Fruit fly (Drosophila melanogaster): ENCODE results near the gene CG6999.
A peak's percentile ranks its signal among the peaks of the same experiment; 100 is the strongest.

The CG6999 gene

DNA sequence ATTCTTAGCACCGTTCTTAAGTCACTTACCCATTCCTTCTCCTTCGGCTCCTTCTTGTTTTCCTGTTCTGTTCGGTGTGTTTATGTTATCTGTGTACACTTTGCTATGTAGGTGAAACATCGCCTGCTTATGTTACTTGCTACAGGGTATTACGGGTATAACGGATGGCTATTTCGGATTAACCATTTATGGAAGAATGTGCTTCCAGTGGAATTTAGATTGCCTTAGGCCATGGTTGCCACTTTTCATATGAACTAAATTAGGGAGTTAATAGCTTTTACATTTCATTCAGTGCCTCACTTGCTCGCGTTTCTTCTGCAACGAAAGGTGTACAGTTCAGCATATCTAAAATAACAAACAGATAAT lies 39.8 kb upstream of the CG6999 start (continued):
- TF ChIP-seq fd96Cb (tag; optimal IDR thresholded peaks at IDR 0.05) = peak; percentile 34
- no peak for TF ChIP-seq CG12104 (GFP tag; optimal IDR thresholded peaks at IDR 0.05)
- peak; percentile 70 for TF ChIP-seq CG1603 (tag; optimal IDR thresholded peaks at IDR 0.05)
- no peak for TF ChIP-seq Asciz (GFP tag; optimal IDR thresholded peaks at IDR 0.05)
- TF ChIP-seq CG17359 (tag; optimal IDR thresholded peaks at IDR 0.05) = peak; percentile 25
- peak; percentile 48 for TF ChIP-seq CG6254 (GFP tag; optimal IDR thresholded peaks at IDR 0.05)
- TF ChIP-seq CG12391 (tag; optimal IDR thresholded peaks at IDR 0.05) = peak; percentile 34
- TF ChIP-seq CG15601 (tag; optimal IDR thresholded peaks at IDR 0.05) = no peak
- TF ChIP-seq CG10979 (tag; optimal IDR thresholded peaks at IDR 0.05) = peak; percentile 14
- TF ChIP-seq CG4820 (GFP tag; optimal IDR thresholded peaks at IDR 0.05) = no peak
- TF ChIP-seq CG18599 (GFP tag; optimal IDR thresholded peaks at IDR 0.05) = no peak
- TF ChIP-seq Xbp1 (GFP tag; optimal IDR thresholded peaks at IDR 0.05) = peak; percentile 37
- TF ChIP-seq Gsc (GFP tag; IDR thresholded peaks at IDR 0.05) = no peak
- peak in 1 of 2 experiments; percentile 7 for TF ChIP-seq chif (GFP tag; optimal IDR thresholded peaks at IDR 0.05)
- TF ChIP-seq az2 (GFP tag; optimal IDR thresholded peaks at IDR 0.05) = peak; percentile 17
- TF ChIP-seq wdn (GFP tag; IDR thresholded peaks at IDR 0.05) = no peak
- peak; percentile 28 for TF ChIP-seq CG8388 (GFP tag; optimal IDR thresholded peaks at IDR 0.05)
- peak; percentile 29 for TF ChIP-seq Ets65A (GFP tag)
- TF ChIP-seq CG30020 (tag; optimal IDR thresholded peaks at IDR 0.05) = no peak
- peak; percentile 63 for TF ChIP-seq gem (tag; optimal IDR thresholded peaks at IDR 0.05)
- peak; percentile 75 for TF ChIP-seq kni (GFP tag; optimal IDR thresholded peaks at IDR 0.05)
- TF ChIP-seq Pdp1 (GFP tag; optimal IDR thresholded peaks at IDR 0.05) = peak in 1 of 2 experiments; percentile 16
- peak; percentile 13 for TF ChIP-seq CG9437 (GFP tag; optimal IDR thresholded peaks at IDR 0.05)
- peak; percentile 25 for TF ChIP-seq grau (tag; optimal IDR thresholded peaks at IDR 0.05)
- 0 out of 2 replicates have a peak, but pooled peaks have one; percentile 50 for TF ChIP-seq CG31441 (GFP tag; IDR thresholded peaks at IDR 0.05)
- TF ChIP-seq Awh (GFP tag; IDR thresholded peaks at IDR 0.05) = peak; percentile 48; the same call in 1 of the 2 replicates
- no peak for TF ChIP-seq H15 (GFP tag; IDR thresholded peaks at IDR 0.05)

DNA sequence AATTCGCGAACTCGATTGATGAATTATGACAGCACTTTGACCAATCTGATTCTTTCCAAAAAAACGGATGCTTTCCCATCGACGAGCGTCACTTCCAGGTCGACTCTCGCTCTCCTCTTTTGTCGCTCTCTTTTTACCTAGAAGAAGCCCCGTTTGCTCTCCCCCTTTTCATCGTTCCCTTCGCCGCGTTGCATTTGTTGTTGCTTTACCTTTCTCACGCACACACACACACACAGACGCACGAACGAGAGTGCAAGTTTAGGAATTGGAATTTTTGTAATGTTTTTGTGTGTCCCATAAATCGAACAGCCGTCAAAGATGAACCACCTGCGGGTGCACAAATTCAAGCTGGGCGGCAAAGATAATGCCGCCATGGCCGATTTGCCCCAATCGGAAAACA lies 39.2 kb upstream of the CG6999 start:
- TF ChIP-seq CG11504 (tag; optimal IDR thresholded peaks at IDR 0.05) = no peak
- TF ChIP-seq lmd (GFP tag; IDR thresholded peaks at IDR 0.05) = no peak
- no peak for TF ChIP-seq CG4424 (GFP tag; optimal IDR thresholded peaks at IDR 0.05)
- no peak for TF ChIP-seq CG17829 (tag; optimal IDR thresholded peaks at IDR 0.05)
- no peak for TF ChIP-seq CG11456 (GFP tag; IDR thresholded peaks at IDR 0.05)
- no peak for TF ChIP-seq ro (GFP tag; IDR thresholded peaks at IDR 0.05)
- no peak for TF ChIP-seq Nf-YB (GFP tag; optimal IDR thresholded peaks at IDR 0.05)
- TF ChIP-seq ken (GFP tag; IDR thresholded peaks at IDR 0.05) = no peak
- TF ChIP-seq CG43689 (GFP tag; IDR thresholded peaks at IDR 0.05) = no peak
- TF ChIP-seq Hr39 (optimal IDR thresholded peaks at IDR 0.05) = no peak
- TF ChIP-seq CG11695 (GFP tag; IDR thresholded peaks at IDR 0.05) = no peak
- no peak for TF ChIP-seq Side (GFP tag; optimal IDR thresholded peaks at IDR 0.05)
- TF ChIP-seq CG6254 (GFP tag; optimal IDR thresholded peaks at IDR 0.05) = no peak
- no peak for TF ChIP-seq Camta (GFP tag; optimal IDR thresholded peaks at IDR 0.05)
- no peak for TF ChIP-seq Hand (GFP tag; optimal IDR thresholded peaks at IDR 0.05)
- peak; percentile 69 for TF ChIP-seq CG4360 (GFP tag; IDR thresholded peaks at IDR 0.05)
- TF ChIP-seq CG31388 (GFP tag; optimal IDR thresholded peaks at IDR 0.05) = no peak
- TF ChIP-seq crol (GFP tag; IDR thresholded peaks at IDR 0.05) = peak; percentile 42
- no peak for TF ChIP-seq eve (GFP tag; optimal IDR thresholded peaks at IDR 0.05)
- no peak for TF ChIP-seq Bteb2 (GFP tag; optimal IDR thresholded peaks at IDR 0.05)
- no peak for TF ChIP-seq CG8478 (optimal IDR thresholded peaks at IDR 0.05)
- no peak for TF ChIP-seq CG14441 (GFP tag; IDR thresholded peaks at IDR 0.05)
- TF ChIP-seq dan (GFP tag; IDR thresholded peaks at IDR 0.05) = no peak
- TF ChIP-seq Atf6 (GFP tag; IDR thresholded peaks at IDR 0.05) = no peak
- no peak for TF ChIP-seq CG7963 (GFP tag; IDR thresholded peaks at IDR 0.05; ENCODE audit: partially characterized antibody)
- no peak for TF ChIP-seq Dp (GFP tag; optimal IDR thresholded peaks at IDR 0.05)
- TF ChIP-seq CG8924 (tag; optimal IDR thresholded peaks at IDR 0.05) = no peak

All from whole organism, embryonic.